Worm (Caenorhabditis elegans) whole organism, L4 larva: ENCODE results near the gene fbxb-47.

Experiments
- F10B5.3 ChIP-seq: sonication (generic microtip); optimal IDR thresholded peaks from 2 replicates; lab custom pipeline; 2016; ENCODE audit warnings: mild to moderate bottlenecking, missing genetic modification characterization, missing compliant biosample characterization
- F44E2.7 ChIP-seq: fragments of 200-800 bp; sonication (Bioruptor generic); IDR thresholded peaks from 2 replicates; pipeline ENCODE4 v2.1.2; 2022; ENCODE audit warnings: missing genetic modification characterization, missing compliant biosample characterization
- R02D3.7 ChIP-seq: fragments of 150-350 bp; sonication (generic microtip); optimal IDR thresholded peaks from 3 replicates; lab custom pipeline; 2014; ENCODE audit warnings: missing biosample characterization, missing genetic modification characterization
- ZK546.5 ChIP-seq, 2 experiments: sonication (generic microtip); optimal IDR thresholded peaks; 2 replicates each; lab custom pipeline; 2017; ENCODE audit warnings: missing biosample characterization in 2 of 2, missing genetic modification characterization in 2 of 2
- aha-1 ChIP-seq: fragments of 150-350 bp; peaks from one replicate; lab custom pipeline; 2014; ENCODE audit warnings: missing biosample characterization, missing genetic modification characterization
- ceh-28 ChIP-seq: fragments of 150-350 bp; optimal IDR thresholded peaks from 2 replicates; lab custom pipeline; 2014; ENCODE audit warnings: missing biosample characterization, missing genetic modification reagents, missing genetic modification characterization
- daf-19 ChIP-seq: fragments of 200-800 bp; sonication (Bioruptor generic); conservative IDR thresholded peaks from 2 replicates; pipeline ENCODE4 v1.3.6; 2022; ENCODE audit warnings: missing genetic modification characterization, missing compliant biosample characterization
- egl-43 ChIP-seq: fragments of 200-800 bp; sonication (Bioruptor generic); IDR thresholded peaks from 2 replicates; pipeline ENCODE4 v1.3.6; 2022; ENCODE audit warnings: missing genetic modification reagents, missing genetic modification characterization, missing compliant biosample characterization
- fos-1 ChIP-seq: fragments of 150-350 bp; optimal IDR thresholded peaks from 2 replicates; lab custom pipeline; 2014; ENCODE audit warnings: missing biosample characterization, missing genetic modification characterization
- hif-1 ChIP-seq, 2 experiments: sonication (generic microtip); optimal IDR thresholded peaks; 2 replicates each; lab custom pipeline; 2016 to 2017; ENCODE audit warnings: missing compliant biosample characterization in 2 of 2, missing genetic modification characterization in 2 of 2, missing genetic modification reagents in 2 of 2, missing genotype in 2 of 2, mild to moderate bottlenecking in 1 of 2
- hlh-11 ChIP-seq: fragments of 200-800 bp; sonication (Bioruptor generic); optimal IDR thresholded peaks from 2 replicates; lab custom pipeline; 2018; ENCODE audit warnings: mild to moderate bottlenecking, missing genetic modification characterization, missing compliant biosample characterization
- hmg-1.1 ChIP-seq: fragments of 200-800 bp; sonication (Bioruptor generic); IDR thresholded peaks from 2 replicates; pipeline ENCODE4 v1.3.6; 2022; ENCODE audit warnings: missing genetic modification reagents, missing genetic modification characterization, missing compliant biosample characterization
- lin-1 ChIP-seq: fragments of 200-800 bp; sonication (Bioruptor generic); IDR thresholded peaks from 2 replicates; pipeline ENCODE4 v1.3.6; 2022; ENCODE audit warnings: missing genetic modification reagents, missing genetic modification characterization, missing compliant biosample characterization
- lin-13 ChIP-seq: fragments of 150-350 bp; optimal IDR thresholded peaks from 2 replicates; lab custom pipeline; 2014; ENCODE audit warnings: missing biosample characterization, missing genetic modification reagents, missing genetic modification characterization
- lin-29 ChIP-seq: fragments of 200-800 bp; sonication (Bioruptor generic); IDR thresholded peaks from 2 replicates; pipeline ENCODE4 v1.3.6; 2022; ENCODE audit warnings: missing genetic modification reagents, missing genetic modification characterization, missing compliant biosample characterization
- lin-38 ChIP-seq: fragments of 200-800 bp; sonication (Bioruptor generic); IDR thresholded peaks from 2 replicates; pipeline ENCODE4 v1.3.6; 2022; ENCODE audit warnings: missing genetic modification reagents, missing genetic modification characterization, missing compliant biosample characterization
- lin-39 ChIP-seq: fragments of 150-350 bp; optimal IDR thresholded peaks from 2 replicates; lab custom pipeline; 2014; ENCODE audit warnings: missing biosample characterization, missing genetic modification reagents, missing genetic modification characterization
- lsy-2 ChIP-seq, 2 experiments: fragments of 150-350 bp in 1 of 2; sonication (generic microtip) in 1 of 2; optimal IDR thresholded peaks; 2 replicates each; lab custom pipeline; 2014 to 2017; ENCODE audit warnings: missing biosample characterization in 2 of 2, missing genetic modification characterization in 2 of 2
- madf-9 ChIP-seq: fragments of 200-800 bp; sonication (Bioruptor generic); conservative IDR thresholded peaks from 2 replicates; pipeline ENCODE4 v1.3.6; 2022; ENCODE audit warnings: missing genetic modification reagents, missing genetic modification characterization, missing compliant biosample characterization
- mep-1 ChIP-seq: fragments of 150-350 bp; sonication (generic microtip); optimal IDR thresholded peaks from 3 replicates; lab custom pipeline; 2014; ENCODE audit warnings: missing biosample characterization, missing genetic modification characterization
- mes-2 ChIP-seq: sonication (generic microtip); optimal IDR thresholded peaks from 2 replicates; lab custom pipeline; 2016; ENCODE audit warnings: missing genotype, mild to moderate bottlenecking, missing genetic modification characterization, missing compliant biosample characterization; ENCODE audit not compliant: poor library complexity, severe bottlenecking
- nhr-28 ChIP-seq: fragments of 150-350 bp; optimal IDR thresholded peaks from 2 replicates; lab custom pipeline; 2014; ENCODE audit warnings: missing biosample characterization, missing genetic modification characterization
- nhr-42 ChIP-seq: fragments of 200-800 bp; sonication (Bioruptor generic); IDR thresholded peaks from 2 replicates; pipeline ENCODE4 v1.3.6; 2022; ENCODE audit warnings: missing genetic modification characterization, missing compliant biosample characterization
- nhr-6 ChIP-seq: fragments of 150-350 bp; optimal IDR thresholded peaks from 2 replicates; lab custom pipeline; 2014; ENCODE audit warnings: missing biosample characterization, missing genetic modification characterization
- php-3 ChIP-seq: fragments of 200-800 bp; sonication (Bioruptor generic); IDR thresholded peaks from 2 replicates; pipeline ENCODE4 v1.3.6; 2022; ENCODE audit warnings: missing genetic modification reagents, missing genetic modification characterization, missing compliant biosample characterization
- pqm-1 ChIP-seq: sonication (generic microtip); optimal IDR thresholded peaks from 2 replicates; lab custom pipeline; 2017; ENCODE audit warnings: missing biosample characterization, missing genetic modification characterization
- set-16 ChIP-seq: fragments of 200-800 bp; sonication (Bioruptor generic); IDR thresholded peaks from 2 replicates; pipeline ENCODE4 v1.3.6; 2022; ENCODE audit warnings: missing genetic modification reagents, missing genetic modification characterization, missing compliant biosample characterization
- unc-39 ChIP-seq: sonication (generic microtip); optimal IDR thresholded peaks from 2 replicates; lab custom pipeline; 2017; ENCODE audit warnings: missing biosample characterization, missing genetic modification characterization
- unc-62 ChIP-seq, 3 experiments: fragments of 150-350 bp in 1 of 3; sonication (generic microtip); optimal IDR thresholded peaks in 2 of 3; peaks in 1 of 3; 1 replicate in 1 of 3; 2 replicates in 2 of 3; lab custom pipeline; 2014 to 2017; ENCODE audit warnings: missing biosample characterization in 3 of 3, missing genetic modification characterization in 3 of 3, missing genetic modification reagents in 3 of 3, missing genotype in 1 of 3
- zip-2 ChIP-seq: fragments of 150-350 bp; optimal IDR thresholded peaks from 2 replicates; lab custom pipeline; 2014; ENCODE audit warnings: missing biosample characterization, missing genetic modification characterization

The fbxb-47 gene

ce11 chrII:1679081-1679480, 24.2 kb downstream of the fbxb-47 start, which contains the start of gene irld-36:
irld-36 (plus strand) TSS chrII:1679381.
- TF ChIP-seq daf-19 (GFP tag; lab: Robert Waterston, UW) = no peak
- no peak for TF ChIP-seq lin-38 (GFP tag; lab: Robert Waterston, UW)
- TF ChIP-seq lin-39 (tag; lab: Kevin White, UChicago) = no peak
- no peak for TF ChIP-seq pqm-1 (tag; lab: Kevin White, UChicago)
- TF ChIP-seq fos-1 (tag; lab: Kevin White, UChicago) = no peak
- TF ChIP-seq lsy-2 (tag; optimal IDR thresholded peaks at IDR 0.05; lab: Kevin White, UChicago) = no peak
- no peak for TF ChIP-seq mep-1 (tag; lab: Kevin White, UChicago)
- no peak for TF ChIP-seq F44E2.7 (GFP tag; lab: Robert Waterston, UW)
- no peak for TF ChIP-seq lin-13 (GFP tag; lab: Kevin White, UChicago)
- TF ChIP-seq madf-9 (GFP tag; lab: Robert Waterston, UW) = no peak
- TF ChIP-seq php-3 (GFP tag; lab: Robert Waterston, UW) = no peak
- no peak for TF ChIP-seq hif-1 (tag; optimal IDR thresholded peaks at IDR 0.05; lab: Kevin White, UChicago)

- no peak for TF ChIP-seq mes-2 (tag; lab: Kevin White, UChicago)
- no peak for TF ChIP-seq F10B5.3
- TF ChIP-seq unc-62 (GFP tag; optimal IDR thresholded peaks at IDR 0.05 in 1 of 2; lab: Kevin White, UChicago) = peak in 1 of 2 experiments; percentile 5
- TF ChIP-seq unc-62 (tag; optimal IDR thresholded peaks at IDR 0.05; lab: Kevin White, UChicago) = no peak
Observed at ce11 chrII:1676088-1676487, 27.2 kb downstream of the fbxb-47 start, which contains the start of gene fbxb-17. fbxb-17 (plus strand) TSS chrII:1676388.

DNA sequence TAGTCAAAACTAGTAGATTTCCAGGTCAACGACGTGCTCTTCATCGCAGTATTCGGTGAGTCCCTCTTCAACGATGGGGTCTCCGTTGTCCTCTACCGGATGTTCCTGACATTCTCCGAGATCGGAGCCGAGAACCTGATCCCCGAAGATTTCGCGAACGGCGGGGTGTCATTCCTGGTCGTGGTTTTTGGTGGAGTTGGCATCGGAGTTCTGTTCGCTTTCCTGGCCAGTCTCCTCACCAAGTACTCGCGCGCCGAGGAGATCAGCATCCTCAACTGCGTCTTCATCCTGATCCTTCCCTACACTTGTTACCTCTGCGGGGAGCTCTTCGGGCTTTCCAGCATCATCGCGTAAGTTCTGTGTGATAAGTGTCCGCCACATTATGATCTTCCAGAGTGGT, 30.6 kb downstream of the fbxb-47 start:
- no peak for TF ChIP-seq egl-43 (GFP tag; lab: Robert Waterston, UW)
- peak; percentile 54 for TF ChIP-seq aha-1
- TF ChIP-seq set-16 (GFP tag; lab: Robert Waterston, UW) = peak; percentile 68; the same call in 1 of the 2 replicates

ce11 chrII:1670985-1671384, 32.3 kb downstream of the fbxb-47 start:
- TF ChIP-seq aha-1 (peak; percentile 91), lin-1 (GFP tag; lab: Robert Waterston, UW) (no peak), nhr-42 (GFP tag; lab: Robert Waterston, UW) (no peak), lin-39 (tag; lab: Kevin White, UChicago) (no peak), lin-29 (no peak), nhr-6 (tag; lab: Kevin White, UChicago) (no peak)

- TF ChIP-seq unc-39 (tag; lab: Kevin White, UChicago) (no peak), aha-1 (peak; percentile 46), hlh-11 (tag; lab: Kevin White, UChicago) (peak; percentile 25), nhr-28 (tag; lab: Kevin White, UChicago) (peak; percentile 6)
Observed at ce11 chrII:1670260-1670879, 32.9 kb downstream of the fbxb-47 start, which contains the start of gene nhx-6. nhx-6 (plus strand) TSS chrII:1670829.

DNA sequence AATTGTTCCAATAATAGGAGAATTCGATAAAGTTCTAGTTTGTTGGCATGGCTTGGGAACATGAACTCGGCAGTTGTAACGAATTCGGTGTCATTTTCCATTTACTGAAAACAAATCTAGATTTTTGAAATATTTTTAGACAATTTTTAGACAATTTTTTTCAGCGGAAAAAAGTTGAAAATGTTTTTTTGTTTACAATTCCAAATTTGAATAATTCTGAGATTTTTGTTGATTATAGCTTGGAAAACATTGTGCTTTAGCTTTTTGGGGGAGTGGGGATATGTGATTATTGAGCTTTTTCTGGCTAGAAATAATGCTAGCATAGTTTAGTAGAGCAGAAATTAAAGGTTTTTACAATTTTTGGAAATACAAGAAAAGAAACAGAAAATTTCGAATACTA, 34.4 kb downstream of the fbxb-47 start, which contains the start of gene srw-97:
Gene srw-97, minus strand, starts transcription at position 101 of the 400 bp plus-strand sequence.
- peak in 1 of 2 experiments; percentile 62 for TF ChIP-seq unc-62 (GFP tag; optimal IDR thresholded peaks at IDR 0.05 in 1 of 2; lab: Kevin White, UChicago)
- TF ChIP-seq unc-62 (tag; optimal IDR thresholded peaks at IDR 0.05; lab: Kevin White, UChicago) = no peak
- TF ChIP-seq nhr-42 (GFP tag; lab: Robert Waterston, UW) = no peak
- no peak for TF ChIP-seq ZK546.5 (tag; optimal IDR thresholded peaks at IDR 0.05; lab: Kevin White, UChicago)
- no peak for TF ChIP-seq zip-2
- TF ChIP-seq, all 104 proteins: peak for 1

DNA sequence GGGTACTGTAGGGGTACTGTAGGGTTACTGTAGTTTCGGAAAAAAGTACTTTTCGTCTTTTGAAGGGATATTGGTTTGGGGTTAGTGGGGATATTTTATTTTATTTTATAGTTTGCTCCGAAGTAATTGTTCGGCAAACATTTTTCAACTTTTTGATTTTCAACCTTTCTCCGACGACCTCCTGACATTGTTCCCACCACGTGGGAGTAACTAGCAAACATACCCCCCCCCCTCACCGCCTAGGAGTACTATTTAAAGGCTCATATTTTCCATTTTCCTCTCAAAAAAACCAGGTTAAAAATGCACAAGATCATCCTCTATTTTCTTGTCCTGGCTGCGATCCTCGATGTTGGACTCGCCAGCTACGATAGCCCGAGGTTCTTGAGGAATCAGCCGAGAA, 37.2 kb downstream of the fbxb-47 start, which contains the start of gene srlf-29:
Gene srlf-29, plus strand, starts transcription at position 301 of the 400 bp plus-strand sequence.
- TF ChIP-seq ceh-28 (no peak), R02D3.7 (tag; lab: Kevin White, UChicago) (no peak), hmg-1.1 (GFP tag; lab: Robert Waterston, UW) (no peak), unc-62 (GFP tag; optimal IDR thresholded peaks at IDR 0.05 in 1 of 2; lab: Kevin White, UChicago) (peak in 1 of 2 experiments; percentile 49), unc-62 (tag; optimal IDR thresholded peaks at IDR 0.05; lab: Kevin White, UChicago) (no peak)
